Worm (Caenorhabditis elegans) whole organism, young adult: ENCODE results near the gene cmtr-2.
A peak's percentile ranks its signal among the peaks of the same experiment; 100 is the strongest.
"Not testable (repeated sequence)": the region's sequence is repeated elsewhere in the genome, so short reads cannot be mapped to it uniquely, and the experiment has no call there.

Source experiments
- D2030.7 ChIP-seq: fragments of 200-800 bp; sonication (Bioruptor generic); IDR thresholded peaks from 2 replicates; pipeline ENCODE4 v1.3.6; 2022; ENCODE audit warnings: missing genetic modification reagents, missing genetic modification characterization, missing compliant biosample characterization
- akir-1 ChIP-seq: fragments of 200-800 bp; sonication (Bioruptor generic); optimal IDR thresholded peaks from 2 replicates; lab custom pipeline; 2018; ENCODE audit warnings: mild to moderate bottlenecking, missing genetic modification characterization, moderate library complexity, missing compliant biosample characterization
- aptf-2 ChIP-seq: fragments of 200-800 bp; sonication (Bioruptor generic); conservative IDR thresholded peaks from 2 replicates; pipeline ENCODE4 v1.3.6; 2022; ENCODE audit warnings: missing genetic modification reagents, missing genetic modification characterization, missing compliant biosample characterization
- nhr-120 ChIP-seq: fragments of 200-800 bp; sonication (Bioruptor generic); IDR thresholded peaks from 2 replicates; pipeline ENCODE4 v1.3.6; 2022; ENCODE audit warnings: missing genetic modification characterization, missing compliant biosample characterization

DNA sequence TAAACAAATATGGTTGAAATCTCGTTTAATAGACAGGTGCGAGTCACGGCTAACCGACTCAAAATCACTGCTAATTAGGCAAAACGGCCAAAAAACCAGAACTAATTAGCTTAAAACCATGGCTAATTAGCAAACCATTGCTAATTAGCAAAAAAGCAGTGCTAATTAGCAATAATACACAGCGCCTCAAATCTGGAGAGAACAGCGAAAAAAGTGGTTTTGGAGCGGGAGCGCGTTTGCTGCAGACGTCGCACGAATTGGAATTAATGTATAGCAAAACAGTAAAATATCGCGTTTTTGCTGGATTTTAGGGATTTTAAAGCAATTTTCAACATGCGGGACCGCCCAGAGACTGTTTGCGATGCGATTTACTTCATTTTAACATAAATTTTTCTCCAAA lies 11.1 kb downstream of the cmtr-2 start:
- TF ChIP-seq akir-1; nhr-120 (GFP tag; lab: Robert Waterston, UW); aptf-2: not testable (repeated sequence)
- TF ChIP-seq D2030.7, result peak; percentile 59
